Worm (Caenorhabditis elegans): ENCODE measurements around the gene fbxb-63.

ce11 chrV:19303589-19304174 lies at the start of gene fbxb-63, which contains the start of gene fbxb-61:
- TF ChIP-seq ama-1 (optimal IDR thresholded peaks at IDR 0.05) (no peak), ceh-82 (tag; optimal IDR thresholded peaks at IDR 0.05) (no peak), ceh-20 (GFP tag; IDR thresholded peaks at IDR 0.05) (no peak), nhr-102 (tag; optimal IDR thresholded peaks at IDR 0.05) (no peak), unc-130 (GFP tag; optimal IDR thresholded peaks at IDR 0.05) (no peak)

Data from whole organism, L4 larva.